Worm (Caenorhabditis elegans): Measurements from ENCODE around the gene F47B10.3.

DNA sequence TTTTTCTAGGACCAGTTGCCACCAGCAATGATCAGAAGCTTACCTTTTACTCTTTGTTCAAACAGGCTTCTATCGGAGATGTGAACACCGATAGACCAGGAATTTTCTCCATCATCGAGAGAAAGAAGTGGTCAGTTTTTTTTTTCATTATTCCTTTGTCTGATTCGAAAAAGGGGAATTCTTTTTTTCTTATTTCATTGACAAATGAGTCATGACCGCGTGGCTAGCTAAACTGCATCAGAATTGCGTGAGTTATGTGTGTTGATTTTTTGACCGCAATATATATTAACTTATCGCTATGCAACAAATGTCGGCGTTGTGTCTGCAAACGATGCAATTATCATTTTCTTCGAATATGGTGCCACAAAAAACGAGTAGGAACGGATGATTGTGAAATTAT is 11.4 kb downstream of the F47B10.3 start:
- TF ChIP-seq sea-2 (GFP tag; optimal IDR thresholded peaks at IDR 0.05), result no peak
- TF ChIP-seq unc-62 (GFP tag; optimal IDR thresholded peaks at IDR 0.05), result no peak
- no peak for TF ChIP-seq lsy-12 (tag; optimal IDR thresholded peaks at IDR 0.05)
- TF ChIP-seq daf-12 (tag; optimal IDR thresholded peaks at IDR 0.05), result no peak

All from whole organism, L3 larva.